Worm (Caenorhabditis elegans) whole organism, L4 larva: Measurements from ENCODE around the gene cng-1.

Experiments used
- ceh-82 ChIP-seq: sonication (generic microtip); optimal IDR thresholded peaks from 2 replicates; lab custom pipeline; 2017; ENCODE audit warnings: missing biosample characterization, missing genetic modification characterization
- ces-1 ChIP-seq: fragments of 150-350 bp; sonication (generic microtip); optimal IDR thresholded peaks from 4 replicates; lab custom pipeline; 2014; ENCODE audit warnings: missing biosample characterization, missing genetic modification reagents, missing genetic modification characterization
- dmd-8 ChIP-seq: fragments of 200-800 bp; sonication (Bioruptor generic); IDR thresholded peaks from 2 replicates; pipeline ENCODE4 v1.3.6; 2022; ENCODE audit warnings: missing genetic modification characterization, missing compliant biosample characterization
- hlh-30 ChIP-seq: sonication (generic microtip); optimal IDR thresholded peaks from 2 replicates; lab custom pipeline; 2017; ENCODE audit warnings: antibody characterized with exemption, mild to moderate bottlenecking, missing genetic modification characterization, missing compliant biosample characterization; ENCODE audit not compliant: insufficient read depth
- nhr-11 ChIP-seq: fragments of 150-350 bp; optimal IDR thresholded peaks from 2 replicates; lab custom pipeline; 2014; ENCODE audit warnings: missing biosample characterization, missing genetic modification characterization
- unc-62 ChIP-seq, 3 experiments: fragments of 150-350 bp in 1 of 3; sonication (generic microtip); optimal IDR thresholded peaks in 2 of 3; peaks in 1 of 3; 1 replicate in 1 of 3; 2 replicates in 2 of 3; lab custom pipeline; 2014 to 2017; ENCODE audit warnings: missing biosample characterization in 3 of 3, missing genetic modification characterization in 3 of 3, missing genetic modification reagents in 3 of 3, missing genotype in 1 of 3
- zfp-2 ChIP-seq: sonication (generic microtip); optimal IDR thresholded peaks from 2 replicates; lab custom pipeline; 2016; ENCODE audit warnings: mild to moderate bottlenecking, missing genetic modification characterization, missing compliant biosample characterization

DNA sequence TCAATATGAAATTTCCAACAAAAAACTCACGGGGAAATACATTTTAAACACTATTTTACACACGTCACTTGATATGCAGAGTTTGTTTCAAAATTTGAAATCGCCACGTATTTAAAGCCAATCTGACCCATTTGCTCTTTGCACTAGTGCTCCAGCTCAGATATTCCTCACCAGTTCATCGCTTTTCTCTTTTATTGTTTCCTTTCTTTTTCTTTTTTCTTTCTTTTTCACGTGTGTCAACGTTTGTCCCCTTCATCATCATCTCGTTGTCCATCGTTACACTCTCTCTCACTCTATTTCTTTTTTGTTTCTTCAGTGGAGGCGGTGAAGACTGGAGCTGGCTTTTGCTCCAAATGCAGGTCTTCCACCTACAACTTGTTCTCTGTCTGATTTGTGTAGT, 46.7 kb downstream of the cng-1 start, which contains the start of gene F02D8.4:
- TF ChIP-seq ceh-82 (tag; lab: Kevin White, UChicago) (no peak), ces-1 (GFP tag; lab: Kevin White, UChicago) (no peak), hlh-30 (no peak), nhr-11 (no peak), zfp-2 (tag; lab: Kevin White, UChicago) (no peak), unc-62 (GFP tag; optimal IDR thresholded peaks at IDR 0.05 in 1 of 2; lab: Kevin White, UChicago) (peak in 1 of 2 experiments; percentile 26), unc-62 (tag; optimal IDR thresholded peaks at IDR 0.05; lab: Kevin White, UChicago) (no peak), dmd-8 (GFP tag; lab: Robert Waterston, UW) (no peak)
